Fruit fly (Drosophila melanogaster): Measurements from ENCODE around the gene CG31510.

DNA sequence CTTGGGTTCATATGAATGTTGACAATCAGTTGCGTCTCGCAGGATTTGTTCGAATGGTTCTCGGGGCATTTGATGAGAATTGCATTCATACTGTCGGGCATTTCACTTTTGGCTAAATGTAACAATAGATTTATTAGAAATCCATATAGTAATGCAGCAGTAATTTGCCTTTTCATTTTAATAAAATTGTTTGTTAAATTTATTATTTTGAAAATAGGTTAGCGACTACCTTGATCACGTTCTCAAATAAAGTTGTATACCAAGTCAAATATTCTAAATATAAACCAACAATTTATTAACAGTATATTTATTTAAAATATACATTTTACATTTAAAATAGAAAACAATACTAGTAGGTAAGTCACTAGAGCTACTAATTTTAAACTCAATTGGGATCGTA is 13.8 kb downstream of the CG31510 start, which contains the start of gene CG34027:
- TF ChIP-seq Lpt (GFP tag; optimal IDR thresholded peaks at IDR 0.05) (no peak), CG11294 (GFP tag; IDR thresholded peaks at IDR 0.05) (no peak), fd59A (GFP tag; optimal IDR thresholded peaks at IDR 0.05) (no peak), CG8119 (GFP tag; IDR thresholded peaks at IDR 0.05) (no peak), spab (GFP tag; optimal IDR thresholded peaks at IDR 0.05) (no peak), CG32006 (GFP tag; optimal IDR thresholded peaks at IDR 0.05) (no peak)

Measured in whole organism, prepupa.